Fruit fly (Drosophila melanogaster) whole organism, prepupa: ENCODE data around the gene CG1635.

Experiments used
- CG16779 ChIP-seq: fragments of 200-800 bp; sonication (Bioruptor generic); optimal IDR thresholded peaks from 3 replicates; lab custom pipeline; 2017; ENCODE audit warnings: missing biosample characterization, mild to moderate bottlenecking, missing genetic modification characterization
- CG32006 ChIP-seq: fragments of 200-800 bp; sonication (Bioruptor generic); optimal IDR thresholded peaks from 3 replicates; lab custom pipeline; 2017; ENCODE audit warnings: missing biosample characterization, mild to moderate bottlenecking, missing genetic modification characterization
- CG3919 ChIP-seq: fragments of 200-800 bp; sonication (Bioruptor generic); optimal IDR thresholded peaks from 3 replicates; lab custom pipeline; 2016; ENCODE audit warnings: missing biosample characterization, missing genetic modification characterization

dm6 chr3R:31604409-31605116 is 16.1 kb downstream of the CG1635 start:
- TF ChIP-seq CG3919 (GFP tag; lab: Kevin White, UChicago) (no peak), CG16779 (tag; lab: Kevin White, UChicago) (no peak), CG32006 (GFP tag; lab: Kevin White, UChicago) (no peak)
